Worm (Caenorhabditis elegans) whole organism, dauer: ENCODE data around the gene Y47D7A.7.

Source experiments
- unc-62 ChIP-seq: sonication (generic microtip); optimal IDR thresholded peaks from 2 replicates; lab custom pipeline; 2017; ENCODE audit warnings: missing biosample characterization, missing genetic modification reagents, missing genetic modification characterization

The Y47D7A.7 gene

DNA sequence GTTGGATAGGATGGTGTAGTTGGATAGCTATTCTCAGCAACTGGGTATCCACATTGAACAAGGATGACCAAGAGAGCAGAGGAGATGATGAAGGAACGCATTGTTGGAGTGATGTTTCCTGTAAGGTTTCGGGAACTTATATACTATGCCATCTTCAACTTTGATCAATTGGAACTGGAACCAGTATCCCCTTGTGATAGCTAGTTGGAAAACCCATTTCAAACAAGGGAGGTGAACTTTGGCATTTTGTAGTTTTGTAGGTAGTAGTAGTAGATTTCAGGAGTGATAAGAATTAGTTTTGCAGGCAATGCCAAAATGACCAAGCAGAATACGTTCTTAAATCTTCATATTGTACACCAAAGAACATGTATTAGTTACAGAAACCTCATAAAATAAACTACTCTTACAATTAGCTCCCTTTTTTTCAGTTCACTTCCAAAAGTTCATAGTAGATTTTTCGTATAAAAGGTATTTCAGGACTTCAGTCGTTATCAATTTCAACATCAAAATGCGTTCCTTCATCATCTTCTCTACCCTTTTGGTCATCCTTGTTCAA, at the start of gene Y47D7A.7, which contains the start of gene Y47D7A.2:
Gene Y47D7A.7 (minus strand): TSS at position 101 of the 556 bp plus-strand sequence.
Gene Y47D7A.2 (plus strand): TSS at position 506 of the 556 bp plus-strand sequence.
- TF ChIP-seq unc-62 (GFP tag; lab: Kevin White, UChicago) = no peak

DNA sequence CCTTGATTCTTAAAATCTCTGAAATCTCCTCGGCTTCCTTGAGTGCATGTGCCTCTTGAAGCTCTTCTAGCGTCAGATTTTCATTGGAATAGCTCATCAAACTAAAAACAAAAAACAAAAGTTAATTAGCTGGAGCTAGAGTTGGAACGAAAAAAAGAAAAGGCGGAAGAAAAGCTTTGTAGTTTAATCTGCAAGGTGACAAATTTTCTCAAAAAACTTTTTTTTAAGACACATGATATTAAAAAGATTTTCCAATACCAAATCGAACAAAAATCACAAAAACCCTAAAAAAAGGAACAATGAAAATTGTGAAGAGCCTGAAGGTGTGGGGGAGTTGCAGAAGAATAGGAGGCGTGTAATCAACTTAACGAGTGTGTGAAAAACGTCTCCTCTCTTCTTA, 35.0 kb upstream of the Y47D7A.7 start, which contains the start of gene gnrr-5:
Gene gnrr-5 (minus strand): TSS at position 101 of the 400 bp plus-strand sequence.
- no peak for TF ChIP-seq unc-62 (GFP tag; lab: Kevin White, UChicago)

DNA sequence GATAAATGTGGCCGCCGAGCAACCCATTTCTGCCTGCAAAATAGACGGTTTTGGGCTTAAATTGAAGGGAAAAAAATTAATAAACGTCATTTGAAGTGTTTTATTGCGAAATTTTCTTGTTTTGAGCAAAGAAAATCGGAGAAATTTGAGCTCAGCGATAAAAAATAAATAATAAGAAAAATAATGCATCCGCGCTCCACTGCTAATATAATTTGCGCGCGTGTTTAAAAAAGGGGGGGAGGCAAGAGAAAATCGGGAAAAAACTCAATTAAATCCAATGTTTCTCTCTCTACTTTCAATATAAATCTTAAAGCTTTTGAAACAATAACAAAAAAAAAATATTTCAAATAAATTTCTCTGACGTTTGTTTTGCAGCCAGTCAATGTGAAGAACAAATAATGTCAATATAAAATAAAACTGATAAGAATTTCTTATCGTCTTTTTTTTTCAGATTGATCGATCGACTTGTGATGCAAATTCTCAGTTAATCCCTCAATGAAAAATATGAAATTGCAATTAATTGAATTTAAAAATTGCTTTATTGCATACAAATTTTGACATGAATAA, 30.9 kb upstream of the Y47D7A.7 start, which contains the start of gene rft-2:
Gene rft-2 (minus strand): TSS at position 41 of the 567 bp plus-strand sequence.
- no peak for TF ChIP-seq unc-62 (GFP tag; lab: Kevin White, UChicago)

DNA sequence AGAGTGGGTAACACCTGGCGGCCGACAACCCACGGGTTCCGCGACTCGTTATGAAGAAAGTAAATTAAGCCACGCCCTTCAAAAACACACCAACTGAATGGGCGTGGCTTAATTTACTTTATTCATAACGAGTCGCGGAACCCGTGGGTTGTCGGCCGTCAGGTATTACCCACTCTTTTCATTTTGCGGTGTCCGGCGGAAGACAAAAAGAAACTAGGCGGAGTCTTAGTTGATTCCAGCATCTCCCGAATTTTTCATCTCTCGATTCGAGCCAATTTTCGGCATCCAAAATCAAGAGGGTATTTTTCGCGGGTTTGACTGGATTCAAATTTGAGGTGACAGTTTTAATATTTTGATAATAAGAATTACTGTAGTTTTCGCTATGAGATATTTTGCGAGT, 28.0 kb upstream of the Y47D7A.7 start:
- no peak for TF ChIP-seq unc-62 (GFP tag; lab: Kevin White, UChicago)

DNA sequence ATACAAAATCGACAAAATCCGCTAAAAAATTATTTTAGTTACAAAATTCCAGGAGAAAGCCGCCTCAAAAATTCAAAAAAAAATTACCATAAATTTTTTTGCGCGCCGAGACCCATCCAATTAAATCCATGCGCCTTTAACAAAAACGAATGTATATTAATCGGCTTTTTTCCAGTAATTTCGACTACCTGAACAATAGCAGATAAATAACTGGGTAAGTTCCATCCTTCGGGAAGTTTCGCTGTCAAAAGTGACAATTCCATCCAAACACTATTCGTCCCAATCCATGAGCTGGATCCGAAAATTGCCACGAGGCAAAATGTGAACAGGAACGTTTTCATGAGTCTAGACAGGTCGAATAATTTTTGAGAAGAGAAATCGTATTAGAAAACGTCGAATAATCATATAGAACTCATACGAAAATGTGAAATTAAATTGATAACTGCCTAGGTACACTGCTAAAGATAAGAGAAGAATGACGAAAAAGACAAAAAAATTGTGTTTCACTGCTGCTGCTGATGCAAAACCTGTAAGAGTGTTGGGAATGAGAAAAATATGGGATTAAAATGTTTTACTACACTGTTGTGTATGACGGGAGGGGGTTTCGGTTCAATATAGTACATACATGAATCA, 23.2 kb upstream of the Y47D7A.7 start, which contains the start of gene rft-1:
Gene rft-1 (minus strand): TSS at position 475 of the 633 bp plus-strand sequence.
- no peak for TF ChIP-seq unc-62 (GFP tag; lab: Kevin White, UChicago)

DNA sequence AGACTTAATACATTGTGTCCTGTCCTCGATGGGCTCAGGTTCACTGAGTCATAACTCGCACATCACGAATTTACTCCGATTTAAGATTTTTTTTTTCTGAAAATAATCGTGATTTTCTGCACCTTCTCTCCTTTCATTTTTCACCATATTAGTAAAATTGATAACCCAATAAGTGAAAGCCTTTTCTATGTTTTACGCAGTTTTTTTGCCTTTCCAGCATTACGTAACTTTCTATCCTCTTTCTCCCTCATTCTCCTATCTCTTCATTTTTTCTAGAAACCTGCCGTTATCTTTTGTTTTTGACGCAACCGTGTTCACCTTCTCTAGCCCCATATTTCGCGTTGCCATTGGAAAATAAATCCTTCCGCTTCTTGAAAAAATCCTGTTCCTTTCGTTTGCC, 17.5 kb upstream of the Y47D7A.7 start:
- TF ChIP-seq unc-62 (GFP tag; lab: Kevin White, UChicago) = no peak

DNA sequence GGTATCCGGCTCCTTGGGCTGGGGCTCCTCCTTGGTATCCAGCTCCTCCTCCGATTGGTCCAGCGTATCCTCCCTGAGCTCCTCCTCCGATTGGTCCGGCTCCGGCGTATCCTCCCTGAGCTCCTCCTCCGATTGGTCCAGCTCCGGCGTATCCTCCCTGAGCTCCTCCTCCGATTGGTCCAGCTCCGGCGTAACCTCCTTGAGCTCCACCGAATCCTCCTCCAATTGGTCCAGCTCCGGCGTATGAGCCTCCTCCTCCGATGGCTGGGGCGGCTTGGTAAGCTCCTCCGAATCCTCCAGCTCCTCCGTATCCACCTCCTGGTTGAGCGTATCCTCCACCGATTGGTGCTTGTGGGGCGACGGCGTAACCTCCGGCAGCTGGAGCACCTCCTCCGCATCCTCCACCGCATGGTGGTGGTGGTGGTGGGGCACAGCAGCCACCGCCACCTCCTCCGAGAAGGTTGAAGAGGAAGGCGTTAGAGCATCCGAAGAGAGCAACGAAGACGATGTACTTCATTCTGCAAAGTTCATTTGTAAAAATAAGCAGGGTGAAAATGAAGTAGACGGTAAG, 15.8 kb upstream of the Y47D7A.7 start, which contains the start of gene Y47D7A.13:
Gene Y47D7A.13 (minus strand): TSS at position 517 of the 571 bp plus-strand sequence.
- no peak for TF ChIP-seq unc-62 (GFP tag; lab: Kevin White, UChicago)

DNA sequence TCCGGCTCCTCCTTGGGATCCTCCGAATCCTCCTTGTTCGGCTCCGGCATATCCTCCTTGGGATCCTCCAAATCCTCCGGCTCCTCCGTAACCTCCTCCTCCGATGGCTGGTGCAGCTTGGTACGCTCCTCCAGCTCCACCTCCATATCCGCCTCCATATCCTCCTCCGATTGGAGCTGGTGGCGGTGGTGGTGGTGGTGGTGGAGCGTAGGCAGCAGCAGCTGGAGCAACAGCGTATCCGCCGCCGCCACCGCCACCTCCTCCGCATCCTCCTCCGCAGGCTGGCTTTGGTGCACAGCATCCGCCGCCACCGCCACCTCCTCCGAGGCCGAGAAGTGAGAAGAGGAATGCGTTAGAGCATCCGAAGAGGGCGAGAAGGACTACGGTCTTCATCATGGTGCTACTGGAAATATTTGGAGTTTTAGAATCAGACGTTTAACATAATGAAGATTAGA, 13.1 kb upstream of the Y47D7A.7 start, which contains the start of gene Y47D7A.15:
Gene Y47D7A.15 (minus strand): TSS at position 405 of the 455 bp plus-strand sequence.
- no peak for TF ChIP-seq unc-62 (GFP tag; lab: Kevin White, UChicago)

DNA sequence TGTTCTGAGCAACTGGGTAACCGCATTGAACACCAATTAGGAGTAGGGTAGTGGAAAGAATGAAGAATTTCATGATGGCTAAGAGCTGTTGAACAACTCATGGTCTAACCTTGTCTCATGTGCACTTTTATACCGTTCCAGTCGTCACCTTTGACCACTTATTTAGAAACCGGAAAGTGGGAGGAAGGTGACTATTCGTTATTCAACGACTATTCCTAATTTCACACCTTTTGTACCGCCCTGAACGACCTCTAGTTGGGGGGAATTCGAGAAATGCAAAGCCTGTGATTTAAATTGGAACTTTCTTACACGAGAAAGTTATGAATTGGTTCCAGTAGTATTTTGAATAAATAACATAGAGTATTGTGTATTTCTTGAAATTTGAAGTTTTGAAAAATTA, 9.9 kb upstream of the Y47D7A.7 start, which contains the start of gene Y47D7A.12:
Gene Y47D7A.12 (minus strand): TSS at position 101 of the 400 bp plus-strand sequence.
- TF ChIP-seq unc-62 (GFP tag; lab: Kevin White, UChicago) = no peak

DNA sequence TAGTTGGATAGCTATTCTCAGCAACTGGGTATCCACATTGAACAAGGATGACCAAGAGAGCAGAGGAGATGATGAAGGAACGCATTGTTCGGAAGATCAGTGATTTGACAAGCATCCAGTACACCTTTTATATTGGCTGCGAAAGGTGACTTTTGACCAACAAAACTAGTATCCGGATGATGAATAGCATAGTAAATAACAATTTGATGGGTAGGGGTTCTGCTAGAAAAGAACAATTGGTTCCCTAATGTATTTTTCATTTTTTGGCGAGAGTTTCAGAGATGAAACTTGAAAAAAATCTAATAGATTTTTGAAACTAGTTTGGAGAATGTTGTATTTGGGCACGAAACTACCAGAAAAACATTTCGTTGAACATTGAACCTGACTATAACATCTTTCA, 8.5 kb upstream of the Y47D7A.7 start, which contains the start of gene Y47D7A.11:
Gene Y47D7A.11 (minus strand): TSS at position 101 of the 400 bp plus-strand sequence.
- no peak for TF ChIP-seq unc-62 (GFP tag; lab: Kevin White, UChicago)

DNA sequence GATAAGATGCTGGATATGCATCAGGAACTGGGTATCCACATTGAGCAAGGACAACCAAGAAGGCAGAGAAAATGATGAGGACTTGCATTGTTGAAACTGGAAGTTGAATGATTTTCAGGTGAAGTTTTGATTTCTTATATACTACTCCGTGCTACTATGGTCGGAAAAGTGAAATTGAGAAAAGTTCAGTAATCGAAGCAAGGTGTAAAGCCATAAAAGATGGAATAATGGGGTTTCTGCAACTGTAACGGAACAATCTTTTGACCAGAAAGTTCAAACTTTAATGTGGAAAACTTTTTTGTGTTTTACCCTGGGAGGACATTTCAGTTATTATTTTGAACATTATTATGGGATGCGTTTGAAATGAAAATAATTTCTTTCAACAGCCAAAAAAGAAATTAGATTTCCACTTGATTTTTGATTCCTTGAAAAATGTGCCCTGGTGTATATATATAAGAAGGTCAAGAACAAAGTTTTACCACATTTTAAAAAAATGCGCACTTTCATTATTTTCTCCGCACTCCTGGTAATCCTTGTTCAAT, 4.3 kb upstream of the Y47D7A.7 start, which contains the start of the genes Y47D7A.9 and Y47D7A.19:
Gene Y47D7A.9 (minus strand): TSS at position 101 of the 542 bp plus-strand sequence.
Gene Y47D7A.19 (plus strand): TSS at position 492 of the 542 bp plus-strand sequence.
- TF ChIP-seq unc-62 (GFP tag; lab: Kevin White, UChicago) = no peak

DNA sequence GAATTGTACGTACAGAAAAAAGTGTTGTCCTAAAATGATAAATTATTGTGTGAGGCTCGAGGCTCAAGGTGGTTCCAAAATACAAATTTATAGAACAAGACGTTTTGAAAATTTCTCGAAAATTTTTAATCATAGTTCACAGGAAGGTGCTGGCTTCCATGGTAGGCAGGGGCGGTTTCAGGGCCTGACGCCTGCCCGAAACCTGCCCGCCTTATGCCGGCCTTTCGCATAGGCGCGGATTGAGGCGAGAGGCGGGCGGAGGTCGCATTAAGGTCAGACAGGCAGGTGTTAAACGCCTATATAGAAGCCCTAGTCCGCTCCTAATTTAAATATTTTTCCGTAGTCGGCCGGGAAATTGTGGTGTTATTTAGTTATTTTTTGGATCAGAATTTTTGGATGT, 3.4 kb upstream of the Y47D7A.7 start:
- no peak for TF ChIP-seq unc-62 (GFP tag; lab: Kevin White, UChicago)

DNA sequence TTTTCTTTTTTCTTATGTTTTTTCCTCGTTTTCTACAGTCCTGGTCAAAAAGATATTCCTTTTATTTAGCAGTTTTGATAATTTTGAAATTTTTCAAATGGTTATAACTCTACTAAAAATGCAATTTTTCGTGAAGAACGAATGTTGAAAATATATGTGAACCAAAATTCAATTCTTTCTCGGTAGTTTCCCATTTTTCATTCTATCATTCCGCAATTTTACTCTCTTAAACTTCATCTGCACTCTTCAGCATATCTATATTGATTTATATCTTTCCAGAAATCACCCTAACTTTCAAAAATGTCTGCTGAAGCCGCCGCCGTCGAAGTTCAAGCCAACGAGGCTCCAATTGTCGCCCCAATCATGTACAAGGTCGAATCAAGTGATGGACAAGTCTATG, 2.5 kb upstream of the Y47D7A.7 start, which contains the start of gene skr-7:
Gene skr-7 (plus strand): TSS at position 301 of the 400 bp plus-strand sequence.
- TF ChIP-seq unc-62 (GFP tag; lab: Kevin White, UChicago) = no peak

DNA sequence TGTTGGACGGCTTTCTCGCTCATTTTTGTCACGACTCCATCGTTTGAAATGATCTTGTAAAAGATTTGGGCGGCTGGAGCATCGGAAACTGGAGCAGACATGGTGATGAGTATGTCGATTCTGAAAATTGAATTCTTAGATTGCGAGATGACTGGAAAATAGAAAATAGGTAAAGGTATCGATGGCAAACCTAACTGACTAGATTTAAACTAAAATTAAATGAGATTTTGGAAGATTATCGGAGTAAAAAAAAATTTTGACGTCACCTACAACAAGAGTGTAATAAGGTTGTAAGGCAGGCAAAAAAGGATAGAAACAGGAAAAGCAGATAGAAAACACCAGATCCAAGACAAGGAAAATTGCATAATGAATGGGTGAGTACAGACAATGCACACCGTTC, 1.8 kb upstream of the Y47D7A.7 start, which contains the start of gene skr-14:
Gene skr-14 (minus strand): TSS at position 101 of the 400 bp plus-strand sequence.
- TF ChIP-seq unc-62 (GFP tag; lab: Kevin White, UChicago) = no peak

DNA sequence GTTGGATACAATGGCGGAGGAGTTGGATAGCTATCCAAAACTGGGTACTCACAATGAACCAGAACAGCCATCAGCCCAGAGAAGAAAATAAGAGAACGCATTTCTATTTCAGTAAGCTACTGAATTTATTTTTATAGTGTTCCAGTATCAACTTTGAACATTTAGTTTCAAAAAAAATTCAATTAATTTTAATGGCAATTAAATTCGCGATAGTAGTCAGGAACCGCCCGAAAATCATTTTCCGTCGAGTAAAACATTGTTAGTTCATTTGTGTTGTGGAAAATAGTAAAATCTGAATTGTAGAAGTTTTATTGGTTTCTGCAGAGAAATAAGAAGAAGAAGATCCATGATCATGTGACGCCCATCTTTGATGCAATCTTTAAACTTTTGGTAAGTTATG, 1.6 kb downstream of the Y47D7A.7 start, which contains the start of gene Y47D7A.6:
Gene Y47D7A.6 (minus strand): TSS at position 101 of the 400 bp plus-strand sequence.
- TF ChIP-seq unc-62 (GFP tag; lab: Kevin White, UChicago) = no peak
